Fruit fly (Drosophila melanogaster) whole organism, prepupa: ENCODE measurements around the gene CG31278.
A peak's percentile ranks its signal among the peaks of the same experiment; 100 is the strongest.

ENCODE experiments used
- CG10631 ChIP-seq: fragments of 200-800 bp; sonication (Bioruptor generic); optimal IDR thresholded peaks from 2 replicates; lab custom pipeline; 2016; ENCODE audit warnings: missing biosample characterization, missing genetic modification characterization
- CG10669 ChIP-seq: fragments of 200-800 bp; sonication (Bioruptor generic); optimal IDR thresholded peaks from 3 replicates; lab custom pipeline; 2018; ENCODE audit warnings: missing biosample characterization, mild to moderate bottlenecking, missing genetic modification characterization, moderate library complexity
- CG11294 ChIP-seq: fragments of 200-800 bp; sonication (Bioruptor generic); IDR thresholded peaks from 2 replicates; pipeline ENCODE4 v1.3.6; 2022; ENCODE audit warnings: missing biosample characterization, missing genetic modification characterization
- CG11902 ChIP-seq: fragments of 200-800 bp; sonication (Bioruptor generic); optimal IDR thresholded peaks from 3 replicates; lab custom pipeline; 2016; ENCODE audit warnings: missing biosample characterization, missing genetic modification characterization
- CG1621 ChIP-seq: fragments of 200-800 bp; sonication (Bioruptor generic); optimal IDR thresholded peaks from 3 replicates; lab custom pipeline; 2018; ENCODE audit warnings: missing biosample characterization, mild to moderate bottlenecking, missing genetic modification characterization
- CG16779 ChIP-seq: fragments of 200-800 bp; sonication (Bioruptor generic); optimal IDR thresholded peaks from 3 replicates; lab custom pipeline; 2017; ENCODE audit warnings: missing biosample characterization, mild to moderate bottlenecking, missing genetic modification characterization
- CG3032 ChIP-seq: fragments of 200-800 bp; optimal IDR thresholded peaks from 2 replicates; lab custom pipeline; 2019; ENCODE audit warnings: missing biosample characterization, mild to moderate bottlenecking, missing genetic modification characterization, moderate library complexity
- CG32006 ChIP-seq: fragments of 200-800 bp; sonication (Bioruptor generic); optimal IDR thresholded peaks from 3 replicates; lab custom pipeline; 2017; ENCODE audit warnings: missing biosample characterization, mild to moderate bottlenecking, missing genetic modification characterization
- CG3919 ChIP-seq: fragments of 200-800 bp; sonication (Bioruptor generic); optimal IDR thresholded peaks from 3 replicates; lab custom pipeline; 2016; ENCODE audit warnings: missing biosample characterization, missing genetic modification characterization
- CG4318 ChIP-seq: fragments of 200-800 bp; sonication (Bioruptor generic); optimal IDR thresholded peaks from 3 replicates; lab custom pipeline; 2017; ENCODE audit warnings: missing biosample characterization, mild to moderate bottlenecking, missing genetic modification characterization
- CG6163 ChIP-seq: fragments of 200-800 bp; sonication (Bioruptor generic); IDR thresholded peaks from 3 replicates; pipeline ENCODE4 v1.3.6; 2022; ENCODE audit warnings: missing biosample characterization, missing genetic modification characterization
- CG6792 ChIP-seq: fragments of 200-800 bp; sonication (Bioruptor generic); optimal IDR thresholded peaks from 3 replicates; lab custom pipeline; 2016; ENCODE audit warnings: missing biosample characterization, missing genetic modification characterization
- CG6808 ChIP-seq: fragments of 200-800 bp; sonication (Bioruptor generic); optimal IDR thresholded peaks from 3 replicates; lab custom pipeline; 2017; ENCODE audit warnings: missing biosample characterization, missing genetic modification characterization, mild to moderate bottlenecking, moderate library complexity, missing genetic modification reagents
- CG6854 ChIP-seq: fragments of 200-800 bp; sonication (Bioruptor generic); optimal IDR thresholded peaks from 2 replicates; lab custom pipeline; 2017; ENCODE audit warnings: missing biosample characterization, mild to moderate bottlenecking, missing genetic modification characterization
- CG7368 ChIP-seq: fragments of 200-800 bp; sonication (Bioruptor generic); optimal IDR thresholded peaks from 3 replicates; lab custom pipeline; 2016; ENCODE audit warnings: missing biosample characterization, missing genetic modification characterization
- CG8119 ChIP-seq: fragments of 200-800 bp; sonication (Bioruptor generic); IDR thresholded peaks from 3 replicates; pipeline ENCODE4 v1.3.6; 2022; ENCODE audit warnings: missing biosample characterization, missing genetic modification characterization
- CG8319 ChIP-seq: fragments of 200-800 bp; sonication (Bioruptor generic); optimal IDR thresholded peaks from 3 replicates; lab custom pipeline; 2016; ENCODE audit warnings: missing biosample characterization, missing genetic modification characterization
- CG8632 ChIP-seq: fragments of 200-800 bp; sonication (Bioruptor generic); optimal IDR thresholded peaks from 3 replicates; lab custom pipeline; 2016; ENCODE audit warnings: missing biosample characterization, missing genetic modification characterization
- CG9139 ChIP-seq: fragments of 200-800 bp; sonication (Bioruptor generic); optimal IDR thresholded peaks from 3 replicates; lab custom pipeline; 2017; ENCODE audit warnings: missing biosample characterization, mild to moderate bottlenecking, missing genetic modification characterization
- Eip75B ChIP-seq: fragments of 200-800 bp; sonication (Bioruptor generic); optimal IDR thresholded peaks from 3 replicates; lab custom pipeline; 2016; ENCODE audit warnings: missing biosample characterization, missing genetic modification characterization
- Eip78C ChIP-seq: fragments of 200-800 bp; sonication (Bioruptor generic); peaks from one replicate; lab custom pipeline; 2016; ENCODE audit warnings: missing biosample characterization, missing genetic modification characterization
- Eip93F ChIP-seq: fragments of 200-800 bp; sonication (Bioruptor generic); optimal IDR thresholded peaks from 2 replicates; lab custom pipeline; 2016; ENCODE audit warnings: missing biosample characterization, mild to moderate bottlenecking, missing genetic modification characterization
- Ets21C ChIP-seq: fragments of 200-800 bp; sonication (Bioruptor generic); optimal IDR thresholded peaks from 3 replicates; lab custom pipeline; 2016; ENCODE audit warnings: missing biosample characterization, missing genetic modification characterization
- Ets96B ChIP-seq: fragments of 200-800 bp; optimal IDR thresholded peaks from 2 replicates; lab custom pipeline; 2019; ENCODE audit warnings: missing biosample characterization, mild to moderate bottlenecking, missing genetic modification characterization, moderate library complexity
- Gug ChIP-seq: fragments of 200-800 bp; sonication (Bioruptor generic); IDR thresholded peaks from 2 replicates; pipeline ENCODE4 v1.3.6; 2022; ENCODE audit warnings: missing biosample characterization, missing genetic modification characterization
- Hr38 ChIP-seq: sonication (Bioruptor generic); optimal IDR thresholded peaks from 2 replicates; lab custom pipeline; 2016; ENCODE audit warnings: missing biosample characterization, missing genetic modification characterization
- Hr39 ChIP-seq: fragments of 200-800 bp; sonication (Bioruptor generic); optimal IDR thresholded peaks from 2 replicates; lab custom pipeline; 2016; ENCODE audit warnings: missing biosample characterization, missing genetic modification characterization
- Hr4 ChIP-seq: fragments of 200-800 bp; sonication (Bioruptor generic); optimal IDR thresholded peaks from 3 replicates; lab custom pipeline; 2016; ENCODE audit warnings: missing biosample characterization, missing genetic modification characterization
- Met ChIP-seq: fragments of 200-800 bp; sonication (Bioruptor generic); optimal IDR thresholded peaks from 3 replicates; lab custom pipeline; 2016; ENCODE audit warnings: missing biosample characterization, missing genetic modification characterization
- OdsH ChIP-seq: fragments of 200-800 bp; sonication (Bioruptor generic); optimal IDR thresholded peaks from 3 replicates; lab custom pipeline; 2016; ENCODE audit warnings: missing biosample characterization, missing genetic modification characterization
- Smox ChIP-seq: fragments of 200-800 bp; sonication (Bioruptor generic); optimal IDR thresholded peaks from 3 replicates; lab custom pipeline; 2016; ENCODE audit warnings: missing biosample characterization, missing genetic modification characterization
- Sox102F ChIP-seq: fragments of 200-800 bp; sonication (Bioruptor generic); optimal IDR thresholded peaks from 2 replicates; lab custom pipeline; 2016; ENCODE audit warnings: missing biosample characterization, mild to moderate bottlenecking, missing genetic modification characterization
- Sox14 ChIP-seq: fragments of 200-800 bp; sonication (Bioruptor generic); optimal IDR thresholded peaks from 3 replicates; lab custom pipeline; 2016; ENCODE audit warnings: missing biosample characterization, missing genetic modification characterization
- Sox15 ChIP-seq: fragments of 200-800 bp; sonication (Bioruptor generic); optimal IDR thresholded peaks from 3 replicates; lab custom pipeline; 2016; ENCODE audit warnings: missing biosample characterization, missing genetic modification characterization
- achi ChIP-seq: fragments of 200-800 bp; sonication (Bioruptor generic); optimal IDR thresholded peaks from 3 replicates; lab custom pipeline; 2016; ENCODE audit warnings: missing biosample characterization, missing genetic modification characterization
- cyc ChIP-seq: fragments of 200-800 bp; sonication (Bioruptor generic); optimal IDR thresholded peaks from 3 replicates; lab custom pipeline; 2016; ENCODE audit warnings: missing biosample characterization, missing genetic modification characterization
- dac ChIP-seq: fragments of 200-800 bp; sonication (Bioruptor generic); optimal IDR thresholded peaks from 2 replicates; lab custom pipeline; 2017; ENCODE audit warnings: missing biosample characterization, mild to moderate bottlenecking, missing genetic modification characterization
- dsx ChIP-seq: fragments of 200-800 bp; optimal IDR thresholded peaks from 3 replicates; lab custom pipeline; 2019; ENCODE audit warnings: missing biosample characterization, mild to moderate bottlenecking, missing genetic modification characterization, moderate library complexity; ENCODE audit not compliant: poor library complexity, severe bottlenecking
- eg ChIP-seq: fragments of 200-800 bp; sonication (Bioruptor generic); IDR thresholded peaks from 3 replicates; pipeline ENCODE4 v1.3.6; 2022; ENCODE audit warnings: missing biosample characterization, missing genetic modification characterization
- esn ChIP-seq: fragments of 200-800 bp; sonication (Bioruptor generic); optimal IDR thresholded peaks from 2 replicates; lab custom pipeline; 2016; ENCODE audit warnings: missing biosample characterization, mild to moderate bottlenecking, missing genetic modification characterization, moderate library complexity
- fd59A ChIP-seq: fragments of 200-800 bp; sonication (Bioruptor generic); optimal IDR thresholded peaks from 2 replicates; lab custom pipeline; 2017; ENCODE audit warnings: missing biosample characterization, mild to moderate bottlenecking, missing genetic modification characterization, missing genetic modification reagents
- fd85E ChIP-seq: fragments of 200-800 bp; sonication (Bioruptor generic); optimal IDR thresholded peaks from 3 replicates; lab custom pipeline; 2016; ENCODE audit warnings: missing biosample characterization, missing genetic modification characterization
- fkh ChIP-seq: fragments of 200-800 bp; sonication (Bioruptor generic); optimal IDR thresholded peaks from 3 replicates; lab custom pipeline; 2017; ENCODE audit warnings: missing biosample characterization, mild to moderate bottlenecking, missing genetic modification characterization, moderate library complexity
- lz ChIP-seq: fragments of 200-800 bp; sonication (Bioruptor generic); optimal IDR thresholded peaks from 3 replicates; lab custom pipeline; 2016; ENCODE audit warnings: missing biosample characterization, missing genetic modification characterization
- net ChIP-seq: fragments of 200-800 bp; sonication (Bioruptor generic); optimal IDR thresholded peaks from 3 replicates; lab custom pipeline; 2016; ENCODE audit warnings: missing biosample characterization, missing genetic modification characterization
- pdm3 ChIP-seq: fragments of 200-800 bp; sonication (Bioruptor generic); optimal IDR thresholded peaks from 3 replicates; lab custom pipeline; 2016; ENCODE audit warnings: missing biosample characterization, missing genetic modification characterization
- salr ChIP-seq, 2 experiments: fragments of 200-800 bp; sonication (Bioruptor generic); optimal IDR thresholded peaks; 3 replicates each; lab custom pipeline; 2016 to 2018; ENCODE audit warnings: missing biosample characterization in 2 of 2, missing genetic modification characterization in 2 of 2, mild to moderate bottlenecking in 1 of 2
- spab ChIP-seq: fragments of 200-800 bp; sonication (Bioruptor generic); optimal IDR thresholded peaks from 2 replicates; lab custom pipeline; 2017; ENCODE audit warnings: missing biosample characterization, mild to moderate bottlenecking, missing genetic modification characterization, missing genetic modification reagents
- ss ChIP-seq, 2 experiments: fragments of 200-800 bp; sonication (Bioruptor generic); optimal IDR thresholded peaks; 2 replicates in 1 of 2; 3 replicates in 1 of 2; lab custom pipeline; 2017 to 2018; ENCODE audit warnings: mild to moderate bottlenecking in 2 of 2, missing biosample characterization in 2 of 2, missing genetic modification characterization in 2 of 2, moderate library complexity in 1 of 2
- svp ChIP-seq: fragments of 200-800 bp; sonication (Bioruptor generic); peaks from one replicate; lab custom pipeline; 2016; ENCODE audit warnings: missing biosample characterization, missing genetic modification characterization
- vri ChIP-seq: fragments of 200-800 bp; sonication (Bioruptor generic); optimal IDR thresholded peaks from 3 replicates; lab custom pipeline; 2016; ENCODE audit warnings: missing biosample characterization, mild to moderate bottlenecking, missing genetic modification characterization

CG31278 gene

dm6 chr3R:10675101-10675500 is 33.0 kb downstream of the CG31278 start (continued):
- no peak for TF ChIP-seq Sox102F
- TF ChIP-seq CG4318 (GFP tag; lab: Kevin White, UChicago): no peak
- no peak for TF ChIP-seq Eip93F (GFP tag; lab: Kevin White, UChicago)
- TF ChIP-seq CG8632 (GFP tag; lab: Kevin White, UChicago): no peak
- TF ChIP-seq CG7368 (GFP tag; lab: Kevin White, UChicago): no peak
- no peak for TF ChIP-seq fd85E
- peak; percentile 10 for TF ChIP-seq esn (GFP tag; lab: Kevin White, UChicago)
- no peak for TF ChIP-seq CG10669
- TF ChIP-seq Sox14 (GFP tag; lab: Kevin White, UChicago): no peak
- peak; percentile 17 for TF ChIP-seq CG3032
- no peak for TF ChIP-seq Sox15 (GFP tag; lab: Kevin White, UChicago)

dm6 chr3R:10673571-10673970 is 34.6 kb downstream of the CG31278 start:
- TF ChIP-seq spab (GFP tag; lab: Kevin White, UChicago) (peak; percentile 3), Ets21C (GFP tag; lab: Kevin White, UChicago) (peak; percentile 3), esn (GFP tag; lab: Kevin White, UChicago) (peak; percentile 18), pdm3 (GFP tag; lab: Kevin White, UChicago) (peak; percentile 13), CG6163 (GFP tag; lab: Robert Waterston, UW) (peak; percentile 38; the same call in 1 of the 3 replicates), CG8319 (GFP tag; lab: Kevin White, UChicago) (no peak), CG8119 (no peak), Hr4 (no peak), dsx (no peak), Eip78C (GFP tag; lab: Kevin White, UChicago) (peak; percentile 39), Eip93F (GFP tag; lab: Kevin White, UChicago) (no peak), achi (GFP tag; lab: Kevin White, UChicago) (peak; percentile 7), CG11902 (GFP tag; lab: Kevin White, UChicago) (no peak), CG7368 (GFP tag; lab: Kevin White, UChicago) (no peak), lz (GFP tag; lab: Kevin White, UChicago) (peak; percentile 28), net (no peak), CG9139 (GFP tag; lab: Kevin White, UChicago) (no peak), Ets96B (peak; percentile 1), CG16779 (tag; lab: Kevin White, UChicago) (no peak), Sox14 (GFP tag; lab: Kevin White, UChicago) (no peak), vri (GFP tag; lab: Kevin White, UChicago) (peak; percentile 21), Eip75B (GFP tag; lab: Kevin White, UChicago) (no peak), CG3919 (no peak), CG32006 (GFP tag; lab: Kevin White, UChicago) (no peak), salr (GFP tag; optimal IDR thresholded peaks at IDR 0.05; lab: Kevin White, UChicago) (no peak), Sox15 (GFP tag; lab: Kevin White, UChicago) (no peak), ss (GFP tag; optimal IDR thresholded peaks at IDR 0.05; lab: Kevin White, UChicago) (no peak), eg (no peak), Gug (GFP tag; lab: Robert Waterston, UW) (no peak), CG10631 (GFP tag; lab: Kevin White, UChicago) (no peak), dac (GFP tag; lab: Kevin White, UChicago) (no peak), CG6854 (GFP tag; lab: Kevin White, UChicago) (no peak), Met (GFP tag; lab: Kevin White, UChicago) (peak; percentile 32), Smox (peak; percentile 14), CG11294 (GFP tag; lab: Robert Waterston, UW) (no peak), CG1621 (no peak), svp (GFP tag; lab: Kevin White, UChicago) (peak; percentile 72), CG6808 (GFP tag; lab: Kevin White, UChicago) (no peak), CG10669 (no peak), Hr38 (no peak), fd59A (no peak), cyc (GFP tag; lab: Kevin White, UChicago) (peak; percentile 16), CG6792 (GFP tag; lab: Kevin White, UChicago) (no peak), OdsH (GFP tag; lab: Kevin White, UChicago) (no peak), fkh (GFP tag; lab: Kevin White, UChicago) (no peak), Hr39 (GFP tag; lab: Kevin White, UChicago) (peak; percentile 30)
